Worm (Caenorhabditis elegans): ENCODE data around the gene cdf-2.
A peak's percentile ranks its signal among the peaks of the same experiment; 100 is the strongest.

The cdf-2 gene

ce11 chrX:12458021-12458420 lies 8.7 kb downstream of the cdf-2 start (continued):
- TF ChIP-seq egl-43 (GFP tag; IDR thresholded peaks at IDR 0.05) (peak; percentile 90), ctbp-1 (GFP tag; IDR thresholded peaks at IDR 0.05) (peak; percentile 52; the same call in 1 of the 2 replicates), Y5F2A.4 (GFP tag; optimal IDR thresholded peaks at IDR 0.05) (peak; percentile 68), zfp-2 (tag; optimal IDR thresholded peaks at IDR 0.05) (peak; percentile 55), pha-4 (GFP tag; IDR thresholded peaks at IDR 0.05) (peak; percentile 85; the same call in 1 of the 2 replicates), pha-4 (tag; optimal IDR thresholded peaks at IDR 0.05) (no peak), lin-13 (GFP tag; optimal IDR thresholded peaks at IDR 0.05) (peak; percentile 60), mdl-1 (tag; optimal IDR thresholded peaks at IDR 0.05) (peak in 1 of 2 experiments; percentile 3), attf-4 (tag; optimal IDR thresholded peaks at IDR 0.05) (no peak), ama-1 (optimal IDR thresholded peaks at IDR 0.05) (no peak), php-3 (GFP tag; IDR thresholded peaks at IDR 0.05) (peak; percentile 58; the same call in 1 of the 2 replicates), zag-1 (tag; optimal IDR thresholded peaks at IDR 0.05) (no peak), daf-12 (tag; optimal IDR thresholded peaks at IDR 0.05) (no peak), nhr-25 (tag; optimal IDR thresholded peaks at IDR 0.05; ENCODE audit: borderline replicate concordance, insufficient read depth) (peak; percentile 34), dve-1 (tag; optimal IDR thresholded peaks at IDR 0.05; ENCODE audit: insufficient read depth) (peak; percentile 42), lin-38 (GFP tag; IDR thresholded peaks at IDR 0.05) (peak; percentile 76), F49E8.2 (tag; optimal IDR thresholded peaks at IDR 0.05; ENCODE audit: borderline replicate concordance) (peak; percentile 71), madf-9 (GFP tag; conservative IDR thresholded peaks at IDR 0.05) (peak; percentile 85), tag-97 (GFP tag; IDR thresholded peaks at IDR 0.05) (no peak), tra-1 (GFP tag; IDR thresholded peaks at IDR 0.05) (peak; percentile 67; the same call in 1 of the 2 replicates), nhr-11 (tag; optimal IDR thresholded peaks at IDR 0.05) (no peak), nhr-111 (GFP tag; optimal IDR thresholded peaks at IDR 0.05) (peak; percentile 57), mxl-2 (GFP tag; conservative IDR thresholded peaks at IDR 0.05) (no peak), hif-1 (tag; optimal IDR thresholded peaks at IDR 0.05) (peak; percentile 9 to 78), R02D3.7 (tag; optimal IDR thresholded peaks at IDR 0.05) (peak; percentile 24), duxl-1 (tag; optimal IDR thresholded peaks at IDR 0.05; ENCODE audit: poor library complexity) (peak; percentile 71), mes-2 (tag; optimal IDR thresholded peaks at IDR 0.05; ENCODE audit: poor library complexity, severe bottlenecking) (peak; percentile 73), aha-1 (tag) (peak; percentile 72), unc-39 (tag; optimal IDR thresholded peaks at IDR 0.05) (no peak), zip-11 (GFP tag; IDR thresholded peaks at IDR 0.05) (peak; percentile 46; the same call in 1 of the 2 replicates), Y75B8A.6 (GFP tag; IDR thresholded peaks at IDR 0.05) (no peak), hlh-11 (tag; optimal IDR thresholded peaks at IDR 0.05) (peak; percentile 67), nhr-102 (tag; optimal IDR thresholded peaks at IDR 0.05) (peak; percentile 76), zfp-3 (GFP tag; conservative IDR thresholded peaks at IDR 0.05) (peak; percentile 75; the same call in 1 of the 2 replicates), mxl-3 (GFP tag; optimal IDR thresholded peaks at IDR 0.05) (peak; percentile 49), lin-15B (tag; optimal IDR thresholded peaks at IDR 0.05) (no peak), lir-3 (tag; optimal IDR thresholded peaks at IDR 0.05) (peak; percentile 76), unc-62 (GFP tag; optimal IDR thresholded peaks at IDR 0.05 in 1 of 2) (no peak), unc-62 (tag; optimal IDR thresholded peaks at IDR 0.05) (no peak), nhr-6 (tag; optimal IDR thresholded peaks at IDR 0.05) (peak; percentile 20), hlh-30 (tag; optimal IDR thresholded peaks at IDR 0.05; ENCODE audit: insufficient read depth) (peak; percentile 65), T26A8.4 (GFP tag; IDR thresholded peaks at IDR 0.05) (peak; percentile 88), ZK337.2 (GFP tag; IDR thresholded peaks at IDR 0.05) (peak; percentile 48; the same call in 1 of the 2 replicates), daf-8 (GFP tag; IDR thresholded peaks at IDR 0.05) (no peak), madf-5 (GFP tag; IDR thresholded peaks at IDR 0.05) (0 out of 4 replicates have a peak, but pooled peaks have one; percentile 5 to 56), spr-1 (tag; optimal IDR thresholded peaks at IDR 0.05) (peak; percentile 79), vab-7 (GFP tag; IDR thresholded peaks at IDR 0.05) (peak; percentile 75), F44E2.7 (GFP tag; IDR thresholded peaks at IDR 0.05) (0 out of 2 replicates have a peak, but pooled peaks have one; percentile 13), dpl-1 (GFP tag; optimal IDR thresholded peaks at IDR 0.05) (peak; percentile 30), rbr-2 (tag; optimal IDR thresholded peaks at IDR 0.05) (no peak)
